Worm (Caenorhabditis elegans): Measurements from ENCODE around the gene kel-8.

Gene kel-8

DNA sequence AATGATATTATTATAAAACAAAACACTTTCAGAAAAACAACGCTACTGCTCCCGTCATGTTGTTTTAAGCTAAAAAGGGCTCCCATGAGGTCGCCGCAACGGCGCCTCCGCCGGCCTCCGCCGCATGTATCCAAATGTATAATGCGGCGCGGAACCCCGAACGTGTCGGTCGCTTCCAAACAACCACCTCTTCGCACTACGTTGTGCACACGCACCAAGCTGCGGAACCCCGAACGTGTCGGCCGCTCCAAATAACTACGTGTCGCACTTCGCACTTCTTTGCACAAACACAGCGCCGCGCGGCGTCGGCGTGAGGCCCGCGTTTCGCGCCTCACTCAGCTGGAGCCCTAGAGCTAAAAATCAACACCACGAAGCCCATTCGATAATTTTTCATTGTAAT is 45.7 kb downstream of the kel-8 start:
- TF ChIP-seq ztf-1 (GFP tag; conservative IDR thresholded peaks at IDR 0.05) (no peak), zag-1 (tag; optimal IDR thresholded peaks at IDR 0.05) (no peak), snpc-4 (tag; optimal IDR thresholded peaks at IDR 0.05) (no peak), R02D3.7 (tag; optimal IDR thresholded peaks at IDR 0.05) (no peak), nhr-23 (tag; optimal IDR thresholded peaks at IDR 0.05) (no peak), elt-3 (tag; optimal IDR thresholded peaks at IDR 0.05) (no peak), mbf-1 (tag; optimal IDR thresholded peaks at IDR 0.05) (no peak), peb-1 (tag; optimal IDR thresholded peaks at IDR 0.05) (no peak), sma-3 (GFP tag; optimal IDR thresholded peaks at IDR 0.05) (no peak), egl-27 (tag; optimal IDR thresholded peaks at IDR 0.05) (no peak), gmeb-1 (tag; optimal IDR thresholded peaks at IDR 0.05) (no peak), sem-4 (tag; optimal IDR thresholded peaks at IDR 0.05) (no peak), fos-1 (tag; optimal IDR thresholded peaks at IDR 0.05) (no peak)

DNA sequence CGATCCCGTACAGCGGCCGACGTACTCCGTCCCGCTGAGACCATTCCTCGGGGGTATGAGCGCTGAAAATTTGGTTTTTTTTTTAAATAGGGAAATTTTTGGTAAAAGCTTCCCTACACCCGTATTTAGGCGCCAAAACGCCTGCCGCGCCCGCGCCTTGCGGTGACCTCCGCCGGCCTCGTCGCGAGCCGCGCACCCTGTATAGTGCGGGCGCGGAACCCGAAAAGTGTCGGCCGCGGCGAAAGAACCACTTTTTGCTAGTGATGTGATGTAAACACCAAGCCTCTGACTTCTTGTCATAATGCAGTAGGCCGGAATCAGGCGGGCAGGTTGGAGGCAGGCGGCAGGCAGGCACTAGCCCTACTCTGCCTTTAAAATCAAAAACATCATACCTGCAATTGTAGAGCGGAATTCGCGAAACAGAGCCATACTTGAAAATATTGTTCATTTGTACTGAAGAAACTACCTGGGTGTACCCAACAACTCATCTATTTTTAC is 47.5 kb downstream of the kel-8 start, which contains the start of gene srt-29:
srt-29 (minus strand) TSS at position 448 of the 498 bp plus-strand sequence.
- TF ChIP-seq egl-27 (tag; optimal IDR thresholded peaks at IDR 0.05) (no peak), alr-1 (tag; optimal IDR thresholded peaks at IDR 0.05) (no peak), nhr-23 (tag; optimal IDR thresholded peaks at IDR 0.05) (no peak), gmeb-1 (tag; optimal IDR thresholded peaks at IDR 0.05) (no peak), ceh-82 (tag; optimal IDR thresholded peaks at IDR 0.05) (no peak), C34F6.9 (tag; optimal IDR thresholded peaks at IDR 0.05) (no peak), skn-1 (tag; optimal IDR thresholded peaks at IDR 0.05) (no peak), ama-1 (optimal IDR thresholded peaks at IDR 0.05) (no peak), ztf-11 (tag; optimal IDR thresholded peaks at IDR 0.05) (no peak), R02D3.7 (tag; optimal IDR thresholded peaks at IDR 0.05) (no peak), elt-1 (tag; optimal IDR thresholded peaks at IDR 0.05) (no peak), elt-3 (tag; optimal IDR thresholded peaks at IDR 0.05) (no peak), nhr-129 (tag; optimal IDR thresholded peaks at IDR 0.05) (no peak), nhr-11 (tag; optimal IDR thresholded peaks at IDR 0.05) (no peak)

DNA sequence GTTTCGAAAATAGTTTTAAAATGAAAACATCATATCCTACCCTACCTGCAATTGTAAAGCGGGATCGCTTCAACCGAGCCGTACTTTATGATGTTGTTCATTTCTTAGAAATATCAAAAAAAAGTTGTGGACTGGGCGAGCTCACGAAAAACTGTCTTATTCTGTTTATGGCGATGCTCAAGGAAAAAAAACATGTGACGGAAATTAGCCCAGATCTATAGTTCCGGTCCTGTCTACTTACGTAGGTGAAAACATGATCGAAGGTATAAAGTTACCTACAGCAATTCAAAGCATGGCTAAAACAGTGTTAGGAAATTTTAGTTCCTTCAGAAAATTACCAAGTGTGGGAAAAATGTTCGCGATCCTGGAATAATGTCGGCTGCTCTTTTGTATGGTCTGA is 49.5 kb downstream of the kel-8 start, which contains the start of gene srt-27:
srt-27 (minus strand) TSS at position 101 of the 400 bp plus-strand sequence.
- no peak for TF ChIP-seq mab-5 (tag; optimal IDR thresholded peaks at IDR 0.05)
- no peak for TF ChIP-seq C34F6.9 (tag; optimal IDR thresholded peaks at IDR 0.05)
- no peak for TF ChIP-seq egl-27 (tag; optimal IDR thresholded peaks at IDR 0.05)
- TF ChIP-seq Y55F3AM.14 (GFP tag; optimal IDR thresholded peaks at IDR 0.05) = no peak
- TF ChIP-seq dmd-4 (tag; optimal IDR thresholded peaks at IDR 0.05) = no peak
- no peak for TF ChIP-seq lin-13 (GFP tag; optimal IDR thresholded peaks at IDR 0.05)
- no peak for TF ChIP-seq peb-1 (tag; optimal IDR thresholded peaks at IDR 0.05)
- TF ChIP-seq nhr-77 (tag; optimal IDR thresholded peaks at IDR 0.05) = no peak
- TF ChIP-seq R02D3.7 (tag; optimal IDR thresholded peaks at IDR 0.05) = no peak
- no peak for TF ChIP-seq unc-62 (GFP tag; optimal IDR thresholded peaks at IDR 0.05)
- TF ChIP-seq nhr-21 (tag; optimal IDR thresholded peaks at IDR 0.05) = no peak
- no peak for TF ChIP-seq gmeb-1 (tag; optimal IDR thresholded peaks at IDR 0.05)
- TF ChIP-seq sem-4 (tag; optimal IDR thresholded peaks at IDR 0.05) = no peak
- TF ChIP-seq nhr-10 (tag; optimal IDR thresholded peaks at IDR 0.05) = no peak
- no peak for TF ChIP-seq lin-11 (tag; optimal IDR thresholded peaks at IDR 0.05)
- TF ChIP-seq mdl-1 (tag; optimal IDR thresholded peaks at IDR 0.05) = no peak
- TF ChIP-seq lin-39 (tag; optimal IDR thresholded peaks at IDR 0.05) = no peak
- no peak for TF ChIP-seq sma-3 (GFP tag; optimal IDR thresholded peaks at IDR 0.05)
- no peak for TF ChIP-seq F13H6.1 (tag; optimal IDR thresholded peaks at IDR 0.05)

DNA sequence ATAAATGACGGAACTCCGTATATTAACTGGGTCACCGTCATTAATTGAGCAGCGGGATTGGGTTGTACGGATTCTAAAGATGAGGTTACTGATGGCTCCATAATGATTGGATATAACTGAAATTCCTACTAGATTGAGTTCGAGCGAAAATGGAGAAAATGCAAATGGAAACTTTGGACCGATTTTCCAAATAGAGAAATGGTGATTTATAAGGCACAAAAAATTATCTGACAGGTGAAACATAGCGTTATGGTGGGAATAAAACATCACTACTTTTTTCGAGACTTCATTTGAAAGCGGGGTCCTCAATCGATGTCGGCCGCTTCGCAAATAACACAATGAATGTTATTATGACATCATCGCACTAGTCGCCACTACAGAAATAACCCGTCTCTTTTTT is 51.3 kb downstream of the kel-8 start, which contains the start of gene srg-60:
srg-60 (minus strand) TSS at position 101 of the 400 bp plus-strand sequence.
- no peak for TF ChIP-seq mab-5 (tag; optimal IDR thresholded peaks at IDR 0.05)
- TF ChIP-seq nhr-12 (tag; optimal IDR thresholded peaks at IDR 0.05) = no peak
- TF ChIP-seq nhr-11 (tag; optimal IDR thresholded peaks at IDR 0.05) = no peak

DNA sequence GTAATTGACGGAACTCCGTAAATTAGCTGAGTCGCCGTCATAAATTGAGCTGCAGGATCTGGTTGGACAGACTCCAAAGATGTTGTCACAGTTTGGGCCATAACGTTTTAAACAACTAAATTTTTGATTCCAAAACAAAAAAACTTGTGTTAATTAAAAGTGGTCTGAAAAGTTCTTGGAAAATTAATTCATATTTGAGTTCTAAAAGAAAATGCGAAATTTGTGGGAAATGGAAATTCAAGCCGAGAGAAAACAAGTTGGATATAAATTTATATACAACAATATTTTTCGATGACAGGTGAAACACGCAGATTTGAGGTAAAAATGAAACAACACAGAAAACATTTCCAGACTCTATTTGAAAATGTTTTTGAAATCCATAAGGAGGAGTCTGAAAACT is 54.0 kb downstream of the kel-8 start, which contains the start of gene srg-59:
srg-59 (minus strand) TSS at position 101 of the 400 bp plus-strand sequence.
- TF ChIP-seq egl-27 (tag; optimal IDR thresholded peaks at IDR 0.05) (no peak), nhr-23 (tag; optimal IDR thresholded peaks at IDR 0.05) (no peak), gmeb-1 (tag; optimal IDR thresholded peaks at IDR 0.05) (no peak), ama-1 (optimal IDR thresholded peaks at IDR 0.05) (no peak), lin-39 (tag; optimal IDR thresholded peaks at IDR 0.05) (no peak), alr-1 (tag; optimal IDR thresholded peaks at IDR 0.05) (no peak), nhr-237 (tag; optimal IDR thresholded peaks at IDR 0.05) (no peak), nhr-11 (tag; optimal IDR thresholded peaks at IDR 0.05) (no peak), ztf-1 (GFP tag; conservative IDR thresholded peaks at IDR 0.05) (no peak), lsy-2 (tag; optimal IDR thresholded peaks at IDR 0.05) (no peak), blmp-1 (tag; optimal IDR thresholded peaks at IDR 0.05; ENCODE audit: insufficient read depth) (no peak), ceh-82 (tag; optimal IDR thresholded peaks at IDR 0.05) (no peak), nhr-6 (tag; optimal IDR thresholded peaks at IDR 0.05) (no peak), fos-1 (tag; optimal IDR thresholded peaks at IDR 0.05) (no peak), peb-1 (tag; optimal IDR thresholded peaks at IDR 0.05) (no peak), R02D3.7 (tag; optimal IDR thresholded peaks at IDR 0.05) (no peak), elt-3 (tag; optimal IDR thresholded peaks at IDR 0.05) (no peak)

Data from whole organism, L2 larva.